Worm (Caenorhabditis elegans): ENCODE results near the gene F35H10.3.

DNA sequence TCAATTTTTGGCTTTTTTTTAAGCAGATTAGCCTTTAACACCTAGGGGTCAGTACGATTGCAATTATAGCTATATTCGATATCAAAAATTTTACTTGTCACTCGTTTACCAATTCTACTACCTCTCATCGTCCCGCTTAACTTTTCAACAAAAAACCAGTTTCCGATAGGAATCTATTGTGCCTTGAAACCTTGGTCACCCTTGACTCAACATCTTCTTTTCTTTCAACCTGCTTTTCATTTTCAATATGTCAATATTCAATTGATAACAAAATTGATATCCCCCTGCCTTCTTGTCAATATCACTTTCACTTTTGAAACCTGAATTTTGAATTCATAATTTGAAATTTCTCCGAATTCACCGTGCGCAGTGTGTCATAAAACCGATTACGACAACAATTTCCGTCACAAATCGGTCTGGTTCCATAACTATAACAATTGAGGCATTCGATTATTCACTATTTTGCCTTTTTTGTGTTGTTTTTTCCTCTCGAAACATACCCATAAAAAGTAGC, 23.1 kb upstream of the F35H10.3 start:
- no peak for TF ChIP-seq ceh-13 (GFP tag; optimal IDR thresholded peaks at IDR 0.05)
- no peak for TF ChIP-seq hmg-4 (GFP tag; optimal IDR thresholded peaks at IDR 0.05)
- TF ChIP-seq ets-7 (tag; optimal IDR thresholded peaks at IDR 0.05), result no peak
- no peak for TF ChIP-seq ama-1 (optimal IDR thresholded peaks at IDR 0.05)
- TF ChIP-seq F13C5.2 (tag; optimal IDR thresholded peaks at IDR 0.05), result no peak
- TF ChIP-seq sea-1 (GFP tag; conservative IDR thresholded peaks at IDR 0.05), result no peak
- no peak for TF ChIP-seq pes-1 (GFP tag; IDR thresholded peaks at IDR 0.05)
- TF ChIP-seq hnd-1 (tag; optimal IDR thresholded peaks at IDR 0.05), result no peak
- TF ChIP-seq flt-1 (GFP tag; IDR thresholded peaks at IDR 0.05), result no peak
- no peak for TF ChIP-seq B0310.2 (tag; optimal IDR thresholded peaks at IDR 0.05)
- TF ChIP-seq hmbx-1 (tag; optimal IDR thresholded peaks at IDR 0.05), result no peak
- TF ChIP-seq tbx-11 (GFP tag; IDR thresholded peaks at IDR 0.05), result no peak
- no peak for TF ChIP-seq tbx-37 (GFP tag; conservative IDR thresholded peaks at IDR 0.05)
- TF ChIP-seq tra-4 (tag; optimal IDR thresholded peaks at IDR 0.05), result no peak
